Worm (Caenorhabditis elegans): ENCODE measurements around the gene M60.7.
A peak's percentile ranks its signal among the peaks of the same experiment; 100 is the strongest.

M60.7 gene

DNA sequence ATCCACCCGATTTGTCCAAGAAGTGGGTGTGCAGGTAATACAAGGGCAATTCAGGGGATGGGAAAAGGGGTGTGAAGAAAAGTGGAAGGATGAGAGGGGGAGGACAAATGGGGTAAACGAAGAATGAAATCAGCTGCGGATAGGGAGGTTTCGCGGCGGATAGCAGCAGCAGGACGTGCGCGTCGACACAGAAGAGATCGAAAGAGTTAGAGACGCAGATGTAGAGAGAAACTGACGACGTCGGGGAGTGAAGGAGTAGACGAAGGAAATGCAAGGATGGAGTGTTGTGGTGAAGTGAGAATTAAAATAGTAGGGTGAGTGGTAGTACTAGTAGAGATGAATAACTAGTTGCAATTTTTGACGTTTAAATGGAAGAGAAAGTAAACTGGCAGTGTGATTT is 8.7 kb downstream of the M60.7 start, which contains the start of gene M60.6 (continued):
- TF ChIP-seq vab-7 (GFP tag; IDR thresholded peaks at IDR 0.05): no peak
- no peak for TF ChIP-seq gei-8 (GFP tag; optimal IDR thresholded peaks at IDR 0.05)
- peak; percentile 33 for TF ChIP-seq rbr-2 (tag; optimal IDR thresholded peaks at IDR 0.05)
- TF ChIP-seq mes-2 (tag; optimal IDR thresholded peaks at IDR 0.05; ENCODE audit: poor library complexity, severe bottlenecking): peak; percentile 9
- no peak for TF ChIP-seq zip-2 (tag; optimal IDR thresholded peaks at IDR 0.05)

DNA sequence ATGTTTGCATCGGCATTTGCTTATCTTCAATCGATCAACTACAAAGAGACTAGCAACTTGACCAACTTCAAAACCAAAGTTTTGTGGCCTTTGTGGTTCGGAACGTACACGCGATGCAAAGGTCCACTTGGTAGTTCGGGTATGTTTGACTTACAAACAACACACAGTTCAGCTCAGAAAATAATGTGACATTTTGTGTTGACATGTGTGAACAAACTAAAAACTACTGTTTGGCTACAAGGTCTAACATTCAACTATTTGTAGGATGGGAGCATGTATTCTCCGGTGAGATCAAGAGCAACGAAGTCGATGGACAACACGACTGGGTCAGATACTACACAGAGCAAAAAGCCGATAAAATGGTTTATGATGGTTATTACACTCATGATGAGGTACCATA is 13.9 kb downstream of the M60.7 start:
- TF ChIP-seq sdz-12 (GFP tag; optimal IDR thresholded peaks at IDR 0.05) (no peak), unc-62 (GFP tag; optimal IDR thresholded peaks at IDR 0.05 in 1 of 2) (peak in 1 of 2 experiments; percentile 70), unc-62 (tag; optimal IDR thresholded peaks at IDR 0.05) (no peak), nhr-28 (tag; optimal IDR thresholded peaks at IDR 0.05) (peak; percentile 53), aha-1 (tag) (peak; percentile 67)

DNA sequence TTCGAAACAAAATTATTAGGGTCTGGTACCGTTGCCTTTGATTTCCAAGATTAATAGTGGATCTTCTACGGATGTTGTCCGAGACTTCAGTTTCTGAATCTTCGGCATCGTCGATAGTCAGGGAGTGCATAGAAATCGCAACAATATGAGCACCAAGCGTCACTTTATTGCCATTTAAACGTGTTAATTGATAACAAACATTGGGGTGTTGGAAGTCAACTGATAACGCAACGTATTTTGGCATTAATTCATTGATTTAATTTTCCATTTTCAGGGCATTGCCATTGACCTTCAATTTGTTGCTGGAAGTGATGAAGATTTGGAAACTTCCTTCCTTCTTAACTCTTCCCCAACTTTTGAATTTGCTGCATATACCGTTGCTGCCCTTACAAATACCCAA is 14.8 kb downstream of the M60.7 start, which contains the start of gene kqt-2:
Gene kqt-2 (minus strand): TSS at position 244 of the 400 bp plus-strand sequence.
- no peak for TF ChIP-seq ceh-62 (tag; optimal IDR thresholded peaks at IDR 0.05)
- TF ChIP-seq nhr-28 (tag; optimal IDR thresholded peaks at IDR 0.05): peak; percentile 43
- TF ChIP-seq aly-2 (tag; optimal IDR thresholded peaks at IDR 0.05): no peak
- no peak for TF ChIP-seq ceh-82 (tag; optimal IDR thresholded peaks at IDR 0.05)
- TF ChIP-seq ztf-7 (tag; optimal IDR thresholded peaks at IDR 0.05): no peak
- TF ChIP-seq ceh-32 (tag; optimal IDR thresholded peaks at IDR 0.05; ENCODE audit: poor library complexity): no peak
- TF ChIP-seq ZK337.2 (GFP tag; IDR thresholded peaks at IDR 0.05): no peak
- no peak for TF ChIP-seq lin-38 (GFP tag; IDR thresholded peaks at IDR 0.05)
- TF ChIP-seq fos-1 (tag; optimal IDR thresholded peaks at IDR 0.05): no peak
- TF ChIP-seq snpc-4 (tag; optimal IDR thresholded peaks at IDR 0.05): no peak
- no peak for TF ChIP-seq set-16 (GFP tag; IDR thresholded peaks at IDR 0.05)
- TF ChIP-seq ceh-28 (tag; optimal IDR thresholded peaks at IDR 0.05): no peak
- no peak for TF ChIP-seq egl-43 (GFP tag; IDR thresholded peaks at IDR 0.05)
- peak; percentile 67 for TF ChIP-seq dmd-6 (GFP tag; IDR thresholded peaks at IDR 0.05)
- no peak for TF ChIP-seq saeg-2 (GFP tag; IDR thresholded peaks at IDR 0.05)
- TF ChIP-seq lir-3 (tag; optimal IDR thresholded peaks at IDR 0.05): no peak
- TF ChIP-seq hif-1 (tag; optimal IDR thresholded peaks at IDR 0.05): no peak
- TF ChIP-seq php-3 (GFP tag; IDR thresholded peaks at IDR 0.05): peak; percentile 21; the same call in 1 of the 2 replicates
- TF ChIP-seq F26F4.8 (GFP tag; conservative IDR thresholded peaks at IDR 0.05): no peak
- TF ChIP-seq unc-39 (tag; optimal IDR thresholded peaks at IDR 0.05): no peak
- no peak for TF ChIP-seq F10B5.3 (tag; optimal IDR thresholded peaks at IDR 0.05)
- TF ChIP-seq pqm-1 (tag; optimal IDR thresholded peaks at IDR 0.05): peak; percentile 38
- peak; percentile 23 for TF ChIP-seq hlh-11 (tag; optimal IDR thresholded peaks at IDR 0.05)
- no peak for TF ChIP-seq duxl-1 (tag; optimal IDR thresholded peaks at IDR 0.05; ENCODE audit: poor library complexity)
- no peak for TF ChIP-seq daf-16 (GFP tag; optimal IDR thresholded peaks at IDR 0.05)
- TF ChIP-seq daf-16 (tag; optimal IDR thresholded peaks at IDR 0.05): peak; percentile 75
- TF ChIP-seq dve-1 (tag; optimal IDR thresholded peaks at IDR 0.05; ENCODE audit: insufficient read depth): peak; percentile 68
- no peak for TF ChIP-seq ZK546.5 (tag; optimal IDR thresholded peaks at IDR 0.05)
- TF ChIP-seq nhr-77 (tag; optimal IDR thresholded peaks at IDR 0.05): peak; percentile 36

DNA sequence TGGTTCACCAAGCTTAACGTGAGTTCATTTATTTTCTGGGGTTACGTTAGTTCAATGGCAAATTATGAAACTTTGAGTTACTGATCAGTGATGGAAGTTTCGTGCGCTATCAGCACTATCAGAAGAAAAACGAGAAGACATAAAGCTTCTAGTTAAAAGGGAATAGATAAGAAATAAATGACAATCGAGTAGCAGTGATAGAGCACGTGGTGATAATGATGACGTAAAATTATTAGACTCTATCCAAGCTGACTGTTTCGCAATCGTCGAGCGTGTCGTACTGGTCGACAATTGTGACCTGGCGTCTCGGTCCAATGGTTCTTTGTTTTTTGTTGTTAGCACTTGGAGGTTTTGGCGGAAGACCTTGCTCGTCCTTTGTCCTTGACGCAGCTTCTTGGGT is 17.9 kb downstream of the M60.7 start:
- peak in 1 of 2 experiments; percentile 40 for TF ChIP-seq lsy-2 (tag; optimal IDR thresholded peaks at IDR 0.05)
- TF ChIP-seq T20F7.1 (GFP tag; optimal IDR thresholded peaks at IDR 0.05): no peak
- TF ChIP-seq fkh-10 (GFP tag; optimal IDR thresholded peaks at IDR 0.05): no peak
- no peak for TF ChIP-seq ZK546.5 (tag; optimal IDR thresholded peaks at IDR 0.05)
- no peak for TF ChIP-seq ceh-32 (tag; optimal IDR thresholded peaks at IDR 0.05; ENCODE audit: poor library complexity)
- TF ChIP-seq lin-13 (GFP tag; optimal IDR thresholded peaks at IDR 0.05): no peak
- TF ChIP-seq lim-7 (GFP tag; IDR thresholded peaks at IDR 0.05): no peak
- TF ChIP-seq dve-1 (tag; optimal IDR thresholded peaks at IDR 0.05; ENCODE audit: insufficient read depth): peak; percentile 92
- TF ChIP-seq daf-8 (GFP tag; IDR thresholded peaks at IDR 0.05): no peak
- no peak for TF ChIP-seq lin-38 (GFP tag; IDR thresholded peaks at IDR 0.05)
- no peak for TF ChIP-seq nhr-6 (tag; optimal IDR thresholded peaks at IDR 0.05)
- no peak for TF ChIP-seq zfp-3 (GFP tag; conservative IDR thresholded peaks at IDR 0.05)
- TF ChIP-seq sdz-12 (GFP tag; optimal IDR thresholded peaks at IDR 0.05): no peak
- no peak for TF ChIP-seq zag-1 (tag; optimal IDR thresholded peaks at IDR 0.05)
- TF ChIP-seq spr-1 (tag; optimal IDR thresholded peaks at IDR 0.05): no peak
- TF ChIP-seq gei-8 (GFP tag; optimal IDR thresholded peaks at IDR 0.05): peak; percentile 50
- TF ChIP-seq lin-39 (tag; optimal IDR thresholded peaks at IDR 0.05): no peak
